Worm (Caenorhabditis elegans) whole organism, L1 larva: ENCODE data around the gene xbp-1.

Source experiments
- C34B4.2 ChIP-seq: sonication (generic microtip); optimal IDR thresholded peaks from 2 replicates; lab custom pipeline; 2017; ENCODE audit warnings: mild to moderate bottlenecking, missing genetic modification characterization, missing compliant biosample characterization
- Y116A8C.19 ChIP-seq: sonication (generic microtip); optimal IDR thresholded peaks from 2 replicates; lab custom pipeline; 2016; ENCODE audit warnings: missing compliant biosample characterization, missing genetic modification characterization, borderline replicate concordance
- ama-1 ChIP-seq: fragments of 150-350 bp; optimal IDR thresholded peaks from 2 replicates; lab custom pipeline; 2014
- ets-5 ChIP-seq: fragments of 200-800 bp; sonication (Bioruptor generic); IDR thresholded peaks from 2 replicates; pipeline ENCODE4 v1.3.6; 2022; ENCODE audit warnings: missing genetic modification characterization, missing compliant biosample characterization
- fos-1 ChIP-seq: fragments of 150-350 bp; optimal IDR thresholded peaks from 2 replicates; lab custom pipeline; 2014; ENCODE audit warnings: missing biosample characterization, missing genetic modification characterization
- lin-13 ChIP-seq: fragments of 150-350 bp; optimal IDR thresholded peaks from 2 replicates; lab custom pipeline; 2014; ENCODE audit warnings: missing biosample characterization, missing genetic modification reagents, missing genetic modification characterization
- lin-15B ChIP-seq: fragments of 150-350 bp; sonication (generic microtip); optimal IDR thresholded peaks from 3 replicates; lab custom pipeline; 2014; ENCODE audit warnings: missing biosample characterization, missing genetic modification characterization
- nhr-237 ChIP-seq: fragments of 150-350 bp; optimal IDR thresholded peaks from 2 replicates; lab custom pipeline; 2014; ENCODE audit warnings: missing biosample characterization, missing genetic modification characterization
- sptf-1 ChIP-seq: fragments of 150-350 bp; optimal IDR thresholded peaks from 2 replicates; lab custom pipeline; 2014; ENCODE audit warnings: missing biosample characterization, missing genetic modification characterization

ce11 chrIII:4152309-4152708 is 41.3 kb upstream of the xbp-1 start:
- no peak for TF ChIP-seq ama-1
- TF ChIP-seq ets-5: no peak
- no peak for TF ChIP-seq C34B4.2
- no peak for TF ChIP-seq sptf-1 (tag; lab: Kevin White, UChicago)
- no peak for TF ChIP-seq fos-1 (tag; lab: Kevin White, UChicago)
- TF ChIP-seq Y116A8C.19 (tag; lab: Kevin White, UChicago): no peak
- TF ChIP-seq lin-13 (GFP tag; lab: Kevin White, UChicago): no peak
- TF ChIP-seq lin-15B: no peak
- no peak for TF ChIP-seq nhr-237 (tag; lab: Kevin White, UChicago)
